Fruit fly (Drosophila melanogaster) whole organism, embryonic: ENCODE results near the gene Calr.
A peak's percentile ranks its signal among the peaks of the same experiment; 100 is the strongest.

Source experiments
- ATbp ChIP-seq: fragments of 200-800 bp; sonication (Bioruptor generic); optimal IDR thresholded peaks from 2 replicates; lab custom pipeline; 2017; ENCODE audit warnings: missing biosample characterization, mild to moderate bottlenecking, missing genetic modification characterization, missing genetic modification reagents
- CG10462 ChIP-seq: fragments of 200-800 bp; sonication (Bioruptor generic); optimal IDR thresholded peaks from 2 replicates; lab custom pipeline; 2016; ENCODE audit warnings: missing biosample characterization, missing genetic modification characterization
- CG10654 ChIP-seq: fragments of 200-800 bp; sonication (Bioruptor generic); optimal IDR thresholded peaks from 2 replicates; lab custom pipeline; 2016; ENCODE audit warnings: missing biosample characterization, missing genetic modification characterization
- CG12659 ChIP-seq: fragments of 200-800 bp; sonication (Bioruptor generic); optimal IDR thresholded peaks from 3 replicates; lab custom pipeline; 2017; ENCODE audit warnings: mild to moderate bottlenecking, missing biosample characterization, missing genetic modification reagents, missing genetic modification characterization
- CG14014 ChIP-seq: fragments of 200-800 bp; sonication (Bioruptor generic); IDR thresholded peaks from 2 replicates; pipeline ENCODE4 v1.3.6; 2022; ENCODE audit warnings: missing biosample characterization, missing genetic modification characterization
- CG1602 ChIP-seq: fragments of 200-800 bp; sonication (Bioruptor generic); optimal IDR thresholded peaks from 3 replicates; lab custom pipeline; 2016; ENCODE audit warnings: missing biosample characterization, missing genetic modification characterization
- CG1647 ChIP-seq: fragments of 200-800 bp; sonication (Bioruptor generic); optimal IDR thresholded peaks from 3 replicates; lab custom pipeline; 2016; ENCODE audit warnings: missing biosample characterization, missing genetic modification characterization
- CG17361 ChIP-seq: fragments of 200-800 bp; sonication (Bioruptor generic); IDR thresholded peaks from 3 replicates; pipeline ENCODE4 v1.3.6; 2022; ENCODE audit warnings: missing biosample characterization, missing genetic modification characterization
- CG17612 ChIP-seq: fragments of 200-800 bp; sonication (Bioruptor generic); IDR thresholded peaks from 2 replicates; pipeline ENCODE4 v1.3.6; 2022; ENCODE audit warnings: missing biosample characterization, missing genetic modification characterization
- CG18619 ChIP-seq: fragments of 200-800 bp; sonication (Bioruptor generic); optimal IDR thresholded peaks from 3 replicates; lab custom pipeline; 2017; ENCODE audit warnings: missing biosample characterization, mild to moderate bottlenecking, missing genetic modification characterization
- CG2875 ChIP-seq: fragments of 200-800 bp; sonication (Bioruptor generic); optimal IDR thresholded peaks from 2 replicates; lab custom pipeline; 2017; ENCODE audit warnings: missing biosample characterization, mild to moderate bottlenecking, missing genetic modification characterization, missing genetic modification reagents
- CG34376 ChIP-seq: fragments of 200-800 bp; sonication (Bioruptor generic); optimal IDR thresholded peaks from 2 replicates; lab custom pipeline; 2018; ENCODE audit warnings: missing biosample characterization, mild to moderate bottlenecking, missing genetic modification characterization
- CG4617 ChIP-seq: fragments of 200-800 bp; sonication (Bioruptor generic); optimal IDR thresholded peaks from 3 replicates; lab custom pipeline; 2016; ENCODE audit warnings: missing biosample characterization, missing genetic modification characterization, borderline replicate concordance
- CG5245 ChIP-seq: fragments of 200-800 bp; sonication (Bioruptor generic); optimal IDR thresholded peaks from 3 replicates; lab custom pipeline; 2016; ENCODE audit warnings: missing biosample characterization, missing genetic modification characterization
- CG6272 ChIP-seq: fragments of 200-800 bp; sonication (Bioruptor generic); IDR thresholded peaks from 2 replicates; pipeline ENCODE4 v1.3.6; 2022; ENCODE audit warnings: missing biosample characterization, missing genetic modification characterization
- CG7745 ChIP-seq: fragments of 200-800 bp; sonication (Bioruptor generic); optimal IDR thresholded peaks from 2 replicates; lab custom pipeline; 2018; ENCODE audit warnings: missing biosample characterization, mild to moderate bottlenecking, missing genetic modification characterization, moderate library complexity
- Doc3 ChIP-seq: fragments of 200-800 bp; sonication (Bioruptor generic); IDR thresholded peaks from 3 replicates; pipeline ENCODE4 v1.3.6; 2022; ENCODE audit warnings: missing biosample characterization, missing genetic modification characterization; ENCODE audit not compliant: partially characterized antibody
- Dref ChIP-seq: fragments of 200-800 bp; sonication (Bioruptor generic); IDR thresholded peaks from 2 replicates; pipeline ENCODE4 v1.3.6; 2022; ENCODE audit warnings: missing biosample characterization, missing genetic modification characterization
- Fer1 ChIP-seq: fragments of 200-800 bp; sonication (Bioruptor generic); optimal IDR thresholded peaks from 2 replicates; lab custom pipeline; 2017; ENCODE audit warnings: missing biosample characterization, mild to moderate bottlenecking, missing genetic modification characterization
- GATAe ChIP-seq: fragments of 200-800 bp; sonication (Bioruptor generic); conservative IDR thresholded peaks from 2 replicates; pipeline ENCODE4 v1.3.6; 2022; ENCODE audit warnings: missing biosample characterization, missing genetic modification characterization
- H2.0 ChIP-seq: fragments of 200-800 bp; sonication (Bioruptor generic); IDR thresholded peaks from 2 replicates; pipeline ENCODE4 v1.3.6; 2022; ENCODE audit warnings: missing biosample characterization, missing genetic modification characterization
- HLH3B ChIP-seq: fragments of 200-800 bp; sonication (Bioruptor generic); IDR thresholded peaks from 2 replicates; pipeline ENCODE4 v1.3.6; 2022; ENCODE audit warnings: missing biosample characterization, missing genetic modification characterization
- Hey ChIP-seq: fragments of 200-800 bp; sonication (Bioruptor generic); optimal IDR thresholded peaks from 3 replicates; lab custom pipeline; 2018; ENCODE audit warnings: missing biosample characterization, mild to moderate bottlenecking, missing genetic modification characterization
- NC2β ChIP-seq: fragments of 200-800 bp; sonication (Bioruptor generic); optimal IDR thresholded peaks from 2 replicates; lab custom pipeline; 2016; ENCODE audit warnings: missing biosample characterization, missing genetic modification characterization
- Optix ChIP-seq: fragments of 200-800 bp; sonication (Bioruptor generic); IDR thresholded peaks from 3 replicates; pipeline ENCODE4 v1.3.6; 2022; ENCODE audit warnings: missing biosample characterization, missing genetic modification characterization
- Scr ChIP-seq: fragments of 200-800 bp; sonication (Bioruptor generic); IDR thresholded peaks from 2 replicates; pipeline ENCODE4 v1.3.6; 2022; ENCODE audit warnings: missing biosample characterization, missing genetic modification characterization; ENCODE audit not compliant: partially characterized antibody
- Taf1 ChIP-seq: fragments of 200-800 bp; sonication (Bioruptor generic); IDR thresholded peaks from 2 replicates; pipeline ENCODE4 v1.3.6; 2022; ENCODE audit warnings: missing biosample characterization, missing genetic modification characterization
- az2 ChIP-seq: fragments of 200-800 bp; sonication (Bioruptor generic); optimal IDR thresholded peaks from 3 replicates; lab custom pipeline; 2016; ENCODE audit warnings: missing biosample characterization, missing genetic modification characterization
- chif ChIP-seq, 2 experiments: fragments of 200-800 bp; sonication (Bioruptor generic); optimal IDR thresholded peaks; 3 replicates each; lab custom pipeline; 2016; ENCODE audit warnings: missing biosample characterization in 2 of 2, missing genetic modification characterization in 2 of 2
- chn ChIP-seq: fragments of 200-800 bp; sonication (Bioruptor generic); optimal IDR thresholded peaks from 2 replicates; lab custom pipeline; 2016; ENCODE audit warnings: missing biosample characterization, missing genetic modification characterization
- ewg ChIP-seq: fragments of 200-800 bp; sonication (Bioruptor generic); optimal IDR thresholded peaks from 3 replicates; lab custom pipeline; 2017; ENCODE audit warnings: mild to moderate bottlenecking, missing biosample characterization, missing genetic modification reagents, missing genetic modification characterization
- fd96Cb ChIP-seq: fragments of 200-800 bp; sonication (Bioruptor generic); optimal IDR thresholded peaks from 2 replicates; lab custom pipeline; 2018; ENCODE audit warnings: missing biosample characterization, mild to moderate bottlenecking, missing genetic modification characterization, moderate library complexity
- fu2 ChIP-seq: fragments of 200-800 bp; sonication (Bioruptor generic); optimal IDR thresholded peaks from 2 replicates; lab custom pipeline; 2016; ENCODE audit warnings: missing biosample characterization, missing genetic modification characterization
- grn ChIP-seq: fragments of 200-800 bp; sonication (Bioruptor generic); optimal IDR thresholded peaks from 3 replicates; lab custom pipeline; 2017; ENCODE audit warnings: missing biosample characterization, missing genetic modification characterization
- gro ChIP-seq: fragments of 200-800 bp; sonication (Bioruptor generic); optimal IDR thresholded peaks from 2 replicates; lab custom pipeline; 2016; ENCODE audit warnings: missing biosample characterization, missing genetic modification characterization
- gt ChIP-seq: fragments of 200-800 bp; sonication (Bioruptor generic); IDR thresholded peaks from 2 replicates; pipeline ENCODE4 v1.3.6; 2022; ENCODE audit warnings: missing biosample characterization, missing genetic modification characterization
- hth ChIP-seq: fragments of >200 bp; optimal IDR thresholded peaks from 2 replicates; lab custom pipeline; 2017; ENCODE audit warnings: inconsistent platforms
- jigr1 ChIP-seq: fragments of 200-800 bp; sonication (Bioruptor generic); IDR thresholded peaks from 3 replicates; pipeline ENCODE4 v1.3.6; 2022; ENCODE audit warnings: missing biosample characterization, missing genetic modification characterization
- kah ChIP-seq: fragments of 200-800 bp; sonication (Bioruptor generic); optimal IDR thresholded peaks from 2 replicates; lab custom pipeline; 2018; ENCODE audit warnings: missing biosample characterization, mild to moderate bottlenecking, missing genetic modification characterization
- mld ChIP-seq: fragments of 200-800 bp; sonication (Bioruptor generic); IDR thresholded peaks from 3 replicates; pipeline ENCODE4 v1.3.6; 2022; ENCODE audit warnings: missing biosample characterization, missing genetic modification characterization; ENCODE audit not compliant: partially characterized antibody
- nerfin-2 ChIP-seq: fragments of 200-800 bp; sonication (Bioruptor generic); IDR thresholded peaks from 2 replicates; pipeline ENCODE4 v1.3.6; 2022; ENCODE audit warnings: missing biosample characterization, missing genetic modification characterization; ENCODE audit not compliant: partially characterized antibody
- nmo ChIP-seq: fragments of 200-800 bp; sonication (Bioruptor generic); optimal IDR thresholded peaks from 2 replicates; lab custom pipeline; 2018; ENCODE audit warnings: missing biosample characterization, mild to moderate bottlenecking, missing genetic modification characterization, moderate library complexity
- pb ChIP-seq: fragments of 200-800 bp; sonication (Bioruptor generic); optimal IDR thresholded peaks from 3 replicates; lab custom pipeline; 2016; ENCODE audit warnings: missing biosample characterization, missing genetic modification characterization
- ranshi ChIP-seq: fragments of 200-800 bp; sonication (Bioruptor generic); IDR thresholded peaks from 2 replicates; pipeline ENCODE4 v1.3.6; 2022; ENCODE audit warnings: missing biosample characterization, missing genetic modification characterization
- rib ChIP-seq: fragments of 200-800 bp; sonication (Bioruptor generic); IDR thresholded peaks from 2 replicates; pipeline ENCODE4 v1.3.6; 2022; ENCODE audit warnings: missing biosample characterization, missing genetic modification characterization
- ssp ChIP-seq: fragments of 200-800 bp; sonication (Bioruptor generic); IDR thresholded peaks from 2 replicates; pipeline ENCODE4 v1.3.6; 2022; ENCODE audit warnings: missing biosample characterization, missing genetic modification characterization
- vfl ChIP-seq: fragments of 200-800 bp; sonication (Bioruptor generic); optimal IDR thresholded peaks from 2 replicates; lab custom pipeline; 2016; ENCODE audit warnings: missing biosample characterization, missing genetic modification characterization
- wek ChIP-seq: fragments of 200-800 bp; sonication (Bioruptor generic); optimal IDR thresholded peaks from 3 replicates; lab custom pipeline; 2018; ENCODE audit warnings: missing biosample characterization, mild to moderate bottlenecking, missing genetic modification characterization, moderate library complexity
- wor ChIP-seq: fragments of 200-800 bp; sonication (Bioruptor generic); IDR thresholded peaks from 2 replicates; pipeline ENCODE4 v1.3.6; 2022; ENCODE audit warnings: missing biosample characterization, missing genetic modification characterization
- zf30C ChIP-seq: fragments of 200-800 bp; sonication (Bioruptor generic); optimal IDR thresholded peaks from 3 replicates; lab custom pipeline; 2018; ENCODE audit warnings: missing biosample characterization, mild to moderate bottlenecking, missing genetic modification characterization

Calr gene

dm6 chr3R:9586663-9587248 is 43.9 kb downstream of the Calr start, which contains the start of gene P58IPK (continued):
- TF ChIP-seq CG17361 (peak; percentile 75), CG34376 (GFP tag; lab: Kevin White, UChicago) (peak; percentile 57), gt (GFP tag; lab: Robert Waterston, UW) (no peak), mld (GFP tag; lab: Robert Waterston, UW) (peak; percentile 76; the same call in 2 of the 3 replicates), fu2 (peak; percentile 56), CG5245 (GFP tag; lab: Kevin White, UChicago) (peak; percentile 30), fd96Cb (tag; lab: Kevin White, UChicago) (peak; percentile 9), Optix (GFP tag; lab: Robert Waterston, UW) (peak; percentile 65; the same call in 2 of the 3 replicates), HLH3B (GFP tag; lab: Robert Waterston, UW) (peak; percentile 29; the same call in 1 of the 2 replicates), ranshi (GFP tag; lab: Robert Waterston, UW) (peak; percentile 59), CG10654 (peak; percentile 23), vfl (GFP tag; lab: Kevin White, UChicago) (peak; percentile 65), Dref (peak; percentile 65), GATAe (GFP tag; lab: Robert Waterston, UW) (no peak), CG17612 (GFP tag; lab: Robert Waterston, UW) (no peak), zf30C (GFP tag; lab: Kevin White, UChicago) (no peak), Scr (GFP tag; lab: Robert Waterston, UW) (peak; percentile 92), hth (lab: Kevin White, UChicago) (no peak), CG14014 (GFP tag; lab: Robert Waterston, UW) (peak; percentile 56), nerfin-2 (peak; percentile 74), CG10462 (peak; percentile 34), Doc3 (GFP tag; lab: Robert Waterston, UW) (peak; percentile 87), chn (GFP tag; lab: Kevin White, UChicago) (peak; percentile 66), ATbp (GFP tag; lab: Kevin White, UChicago) (no peak), grn (GFP tag; lab: Kevin White, UChicago) (peak; percentile 6), CG1602 (peak; percentile 44), H2.0 (GFP tag; lab: Robert Waterston, UW) (peak; percentile 59), CG1647 (peak; percentile 57), gro (GFP tag; lab: Kevin White, UChicago) (peak; percentile 82), nmo (peak; percentile 78), CG6272 (peak; percentile 80), ssp (GFP tag; lab: Robert Waterston, UW) (peak; percentile 76), az2 (GFP tag; lab: Kevin White, UChicago) (peak; percentile 64), Fer1 (peak; percentile 41), CG7745 (tag; lab: Kevin White, UChicago) (no peak), CG2875 (GFP tag; lab: Kevin White, UChicago) (no peak), jigr1 (GFP tag; lab: Robert Waterston, UW) (no peak), kah (GFP tag; lab: Kevin White, UChicago) (peak; percentile 55), CG4617 (GFP tag; lab: Kevin White, UChicago) (peak; percentile 79), ewg (GFP tag; lab: Kevin White, UChicago) (peak; percentile 19), CG18619 (GFP tag; lab: Kevin White, UChicago) (peak; percentile 31), chif (GFP tag; optimal IDR thresholded peaks at IDR 0.05; lab: Kevin White, UChicago) (peak; percentile 42 to 57), wek (GFP tag; lab: Kevin White, UChicago) (no peak), CG12659 (GFP tag; lab: Kevin White, UChicago) (peak; percentile 83), wor (GFP tag; lab: Robert Waterston, UW) (no peak), rib (GFP tag; lab: Robert Waterston, UW) (peak; percentile 51), Taf1 (GFP tag; lab: Robert Waterston, UW) (peak; percentile 13; the same call in 1 of the 2 replicates), pb (GFP tag; lab: Kevin White, UChicago) (peak; percentile 38), Hey (tag; lab: Kevin White, UChicago) (no peak), NC2β (GFP tag; lab: Kevin White, UChicago) (peak; percentile 47)
